Fruit fly (Drosophila melanogaster) whole organism, embryonic: ENCODE measurements around the gene Ice2.

Experiments used
- Abd-B ChIP-seq: fragments of 200-800 bp; sonication (Bioruptor generic); optimal IDR thresholded peaks from 2 replicates; lab custom pipeline; 2018; ENCODE audit warnings: missing biosample characterization, mild to moderate bottlenecking, missing genetic modification characterization, moderate library complexity
- CG1024 ChIP-seq: fragments of 200-800 bp; sonication (Bioruptor generic); IDR thresholded peaks from 2 replicates; pipeline ENCODE4 v1.3.6; 2022; ENCODE audit warnings: missing biosample characterization, missing genetic modification characterization
- CG10267 ChIP-seq: fragments of 200-800 bp; sonication (Bioruptor generic); optimal IDR thresholded peaks from 2 replicates; lab custom pipeline; 2018; ENCODE audit warnings: missing biosample characterization, mild to moderate bottlenecking, missing genetic modification characterization, moderate library complexity
- CG11504 ChIP-seq: fragments of 200-800 bp; sonication (Bioruptor generic); optimal IDR thresholded peaks from 3 replicates; lab custom pipeline; 2019; ENCODE audit warnings: missing biosample characterization, mild to moderate bottlenecking, missing genetic modification characterization, moderate library complexity
- CG11696 ChIP-seq: fragments of 200-800 bp; sonication (Bioruptor generic); IDR thresholded peaks from 2 replicates; pipeline ENCODE4 v1.3.6; 2022; ENCODE audit warnings: missing biosample characterization, missing genetic modification characterization
- CG12071 ChIP-seq: fragments of 200-800 bp; sonication (Bioruptor generic); optimal IDR thresholded peaks from 3 replicates; lab custom pipeline; 2018; ENCODE audit warnings: missing biosample characterization, mild to moderate bottlenecking, missing genetic modification characterization
- CG12219 ChIP-seq: fragments of 200-800 bp; sonication (Bioruptor generic); optimal IDR thresholded peaks from 3 replicates; lab custom pipeline; 2018; ENCODE audit warnings: missing biosample characterization, mild to moderate bottlenecking, missing genetic modification characterization
- CG12942 ChIP-seq: fragments of 200-800 bp; sonication (Bioruptor generic); optimal IDR thresholded peaks from 3 replicates; lab custom pipeline; 2016; ENCODE audit warnings: missing biosample characterization, missing genetic modification characterization
- CG13123 ChIP-seq: fragments of 200-800 bp; sonication (Bioruptor generic); optimal IDR thresholded peaks from 2 replicates; lab custom pipeline; 2016; ENCODE audit warnings: missing biosample characterization, missing genetic modification characterization
- CG14965 ChIP-seq: fragments of 200-800 bp; sonication (Bioruptor generic); optimal IDR thresholded peaks from 2 replicates; lab custom pipeline; 2016; ENCODE audit warnings: missing biosample characterization, missing genetic modification characterization, borderline replicate concordance
- CG15269 ChIP-seq: fragments of 200-800 bp; sonication (Bioruptor generic); optimal IDR thresholded peaks from 2 replicates; lab custom pipeline; 2018; ENCODE audit warnings: missing biosample characterization, mild to moderate bottlenecking, missing genetic modification characterization, moderate library complexity
- CG17186 ChIP-seq: fragments of 200-800 bp; sonication (Bioruptor generic); optimal IDR thresholded peaks from 3 replicates; lab custom pipeline; 2017; ENCODE audit warnings: missing biosample characterization, missing genetic modification reagents, missing genetic modification characterization
- CG17385 ChIP-seq: fragments of 200-800 bp; sonication (Bioruptor generic); optimal IDR thresholded peaks from 3 replicates; lab custom pipeline; 2018; ENCODE audit warnings: missing biosample characterization, mild to moderate bottlenecking, missing genetic modification characterization
- CG18476 ChIP-seq: fragments of 200-800 bp; sonication (Bioruptor generic); optimal IDR thresholded peaks from 2 replicates; lab custom pipeline; 2016; ENCODE audit warnings: missing biosample characterization, mild to moderate bottlenecking, missing genetic modification characterization
- CG32532 ChIP-seq: fragments of 200-800 bp; sonication (Bioruptor generic); IDR thresholded peaks from 2 replicates; pipeline ENCODE4 v1.3.6; 2022; ENCODE audit warnings: missing biosample characterization, missing genetic modification characterization
- CG32772 ChIP-seq: fragments of 200-800 bp; sonication (Bioruptor generic); IDR thresholded peaks from 2 replicates; pipeline ENCODE4 v1.3.6; 2022; ENCODE audit warnings: missing biosample characterization, missing genetic modification characterization
- CG3407 ChIP-seq: fragments of 200-800 bp; sonication (Bioruptor generic); optimal IDR thresholded peaks from 2 replicates; lab custom pipeline; 2018; ENCODE audit warnings: missing biosample characterization, mild to moderate bottlenecking, missing genetic modification characterization
- CG34376 ChIP-seq: fragments of 200-800 bp; sonication (Bioruptor generic); optimal IDR thresholded peaks from 2 replicates; lab custom pipeline; 2018; ENCODE audit warnings: missing biosample characterization, mild to moderate bottlenecking, missing genetic modification characterization
- CG3847 ChIP-seq: fragments of 200-800 bp; sonication (Bioruptor generic); IDR thresholded peaks from 2 replicates; pipeline ENCODE4 v1.3.6; 2022; ENCODE audit warnings: missing biosample characterization, missing genetic modification characterization
- CG42726 ChIP-seq: fragments of 200-800 bp; sonication (Bioruptor generic); IDR thresholded peaks from 2 replicates; pipeline ENCODE4 v1.3.6; 2022; ENCODE audit warnings: missing biosample characterization, missing genetic modification characterization; ENCODE audit not compliant: partially characterized antibody
- CG4404 ChIP-seq: fragments of 200-800 bp; sonication (Bioruptor generic); IDR thresholded peaks from 2 replicates; pipeline ENCODE4 v1.3.6; 2022; ENCODE audit warnings: missing biosample characterization, missing genetic modification characterization
- CG5180 ChIP-seq: fragments of 200-800 bp; sonication (Bioruptor generic); optimal IDR thresholded peaks from 3 replicates; lab custom pipeline; 2017; ENCODE audit warnings: missing biosample characterization, missing genetic modification characterization, mild to moderate bottlenecking, moderate library complexity, missing genetic modification reagents
- CG7745 ChIP-seq: fragments of 200-800 bp; sonication (Bioruptor generic); optimal IDR thresholded peaks from 2 replicates; lab custom pipeline; 2018; ENCODE audit warnings: missing biosample characterization, mild to moderate bottlenecking, missing genetic modification characterization, moderate library complexity
- CG8944 ChIP-seq: fragments of 200-800 bp; sonication (Bioruptor generic); optimal IDR thresholded peaks from 3 replicates; lab custom pipeline; 2016; ENCODE audit warnings: missing biosample characterization, missing genetic modification characterization
- Dip2 ChIP-seq: fragments of 200-800 bp; sonication (Bioruptor generic); IDR thresholded peaks from 2 replicates; pipeline ENCODE4 v1.3.6; 2022; ENCODE audit warnings: missing biosample characterization, missing genetic modification characterization
- Fer3 ChIP-seq: fragments of 200-800 bp; sonication (Bioruptor generic); optimal IDR thresholded peaks from 2 replicates; lab custom pipeline; 2018; ENCODE audit warnings: missing biosample characterization, mild to moderate bottlenecking, missing genetic modification characterization, moderate library complexity
- Kr ChIP-seq: fragments of 200-800 bp; sonication (Bioruptor generic); optimal IDR thresholded peaks from 2 replicates; lab custom pipeline; 2017; ENCODE audit warnings: missing biosample characterization, mild to moderate bottlenecking, missing genetic modification characterization
- MBD-R2 ChIP-seq: fragments of 200-800 bp; sonication (Bioruptor generic); IDR thresholded peaks from 2 replicates; pipeline ENCODE4 v1.3.6; 2022; ENCODE audit warnings: missing biosample characterization, missing genetic modification characterization
- MESR4 ChIP-seq: fragments of 200-800 bp; sonication (Bioruptor generic); optimal IDR thresholded peaks from 2 replicates; lab custom pipeline; 2018; ENCODE audit warnings: missing biosample characterization, mild to moderate bottlenecking, missing genetic modification characterization, moderate library complexity
- NC2α ChIP-seq: fragments of 200-800 bp; sonication (Bioruptor generic); optimal IDR thresholded peaks from 2 replicates; lab custom pipeline; 2016; ENCODE audit warnings: missing biosample characterization, missing genetic modification characterization
- Poxn ChIP-seq: fragments of 200-800 bp; sonication (Bioruptor generic); IDR thresholded peaks from 2 replicates; pipeline ENCODE4 v1.3.6; 2022; ENCODE audit warnings: missing biosample characterization, missing genetic modification characterization
- Tbp ChIP-seq: fragments of >200 bp; optimal IDR thresholded peaks from 2 replicates; lab custom pipeline; 2018; ENCODE audit warnings: missing biosample characterization, missing genetic modification characterization
- abd-A ChIP-seq: fragments of 200-800 bp; sonication (Bioruptor generic); optimal IDR thresholded peaks from 3 replicates; lab custom pipeline; 2019; ENCODE audit warnings: missing biosample characterization, mild to moderate bottlenecking, missing genetic modification characterization, moderate library complexity
- ap ChIP-seq: fragments of 200-800 bp; sonication (Bioruptor generic); IDR thresholded peaks from 2 replicates; pipeline ENCODE4 v1.3.6; 2022; ENCODE audit warnings: missing biosample characterization, missing genetic modification characterization
- bigmax ChIP-seq: fragments of 200-800 bp; sonication (Bioruptor generic); optimal IDR thresholded peaks from 2 replicates; lab custom pipeline; 2018; ENCODE audit warnings: missing biosample characterization, mild to moderate bottlenecking, missing genetic modification characterization
- cg ChIP-seq: fragments of 200-800 bp; sonication (Bioruptor generic); optimal IDR thresholded peaks from 3 replicates; lab custom pipeline; 2019; ENCODE audit warnings: missing biosample characterization, mild to moderate bottlenecking, missing genetic modification characterization, moderate library complexity
- disco-r ChIP-seq: fragments of 200-800 bp; sonication (Bioruptor generic); optimal IDR thresholded peaks from 2 replicates; lab custom pipeline; 2016; ENCODE audit warnings: missing biosample characterization, missing genetic modification characterization
- grau ChIP-seq: fragments of 200-800 bp; optimal IDR thresholded peaks from 3 replicates; lab custom pipeline; 2019; ENCODE audit warnings: missing biosample characterization, mild to moderate bottlenecking, missing genetic modification characterization, moderate library complexity
- gsb-n ChIP-seq: fragments of 200-800 bp; sonication (Bioruptor generic); optimal IDR thresholded peaks from 3 replicates; lab custom pipeline; 2018; ENCODE audit warnings: missing biosample characterization, mild to moderate bottlenecking, missing genetic modification characterization
- gt ChIP-seq: fragments of 200-800 bp; sonication (Bioruptor generic); IDR thresholded peaks from 2 replicates; pipeline ENCODE4 v1.3.6; 2022; ENCODE audit warnings: missing biosample characterization, missing genetic modification characterization
- knrl ChIP-seq: fragments of 200-800 bp; sonication (Bioruptor generic); IDR thresholded peaks from 3 replicates; pipeline ENCODE4 v1.3.6; 2022; ENCODE audit warnings: missing biosample characterization, missing genetic modification characterization; ENCODE audit not compliant: partially characterized antibody
- lab ChIP-seq: fragments of 200-800 bp; sonication (Bioruptor generic); optimal IDR thresholded peaks from 3 replicates; lab custom pipeline; 2017; ENCODE audit warnings: missing biosample characterization, missing genetic modification characterization, mild to moderate bottlenecking, moderate library complexity, missing genetic modification reagents
- luna ChIP-seq: fragments of 200-800 bp; sonication (Bioruptor generic); optimal IDR thresholded peaks from 2 replicates; lab custom pipeline; 2016; ENCODE audit warnings: missing biosample characterization, missing genetic modification characterization
- nerfin-1 ChIP-seq: fragments of 200-800 bp; sonication (Bioruptor generic); optimal IDR thresholded peaks from 3 replicates; lab custom pipeline; 2019; ENCODE audit warnings: missing biosample characterization, mild to moderate bottlenecking, missing genetic modification characterization, moderate library complexity
- pb ChIP-seq: fragments of 200-800 bp; sonication (Bioruptor generic); optimal IDR thresholded peaks from 3 replicates; lab custom pipeline; 2016; ENCODE audit warnings: missing biosample characterization, missing genetic modification characterization
- pnt ChIP-seq: fragments of 200-800 bp; sonication (Bioruptor generic); optimal IDR thresholded peaks from 3 replicates; lab custom pipeline; 2016; ENCODE audit warnings: missing biosample characterization, missing genetic modification characterization
- sens-2 ChIP-seq: fragments of 200-800 bp; sonication (Bioruptor generic); IDR thresholded peaks from 2 replicates; pipeline ENCODE4 v1.3.6; 2022; ENCODE audit warnings: missing biosample characterization, missing genetic modification characterization
- so ChIP-seq: fragments of 200-800 bp; sonication (Bioruptor generic); IDR thresholded peaks from 3 replicates; pipeline ENCODE4 v1.3.6; 2022; ENCODE audit warnings: missing biosample characterization, missing genetic modification characterization
- stwl ChIP-seq: fragments of 200-800 bp; sonication (Bioruptor generic); optimal IDR thresholded peaks from 3 replicates; lab custom pipeline; 2018; ENCODE audit warnings: missing biosample characterization, mild to moderate bottlenecking, missing genetic modification characterization, moderate library complexity
- trem ChIP-seq: fragments of 200-800 bp; optimal IDR thresholded peaks from 3 replicates; lab custom pipeline; 2019; ENCODE audit warnings: missing biosample characterization, mild to moderate bottlenecking, missing genetic modification characterization, moderate library complexity
- twi ChIP-seq: fragments of 200-800 bp; optimal IDR thresholded peaks from 2 replicates; lab custom pipeline; 2019; ENCODE audit warnings: missing biosample characterization, mild to moderate bottlenecking, missing genetic modification characterization, moderate library complexity

Gene Ice2

dm6 chr3R:21096532-21097143 lies 33.4 kb upstream of the Ice2 start (continued):
- TF ChIP-seq CG1024 (GFP tag; lab: Robert Waterston, UW) (no peak), cg (GFP tag; lab: Kevin White, UChicago) (peak; percentile 55), abd-A (tag; lab: Kevin White, UChicago) (no peak), CG12942 (GFP tag; lab: Kevin White, UChicago) (no peak), pnt (GFP tag; lab: Kevin White, UChicago) (no peak), gsb-n (tag; lab: Kevin White, UChicago) (no peak), CG12071 (GFP tag; lab: Kevin White, UChicago) (no peak), CG14965 (no peak), CG32532 (GFP tag; lab: Robert Waterston, UW) (no peak), CG18476 (GFP tag; lab: Kevin White, UChicago) (no peak), Tbp (no peak), CG5180 (GFP tag; lab: Kevin White, UChicago) (no peak), bigmax (GFP tag; lab: Kevin White, UChicago) (no peak), twi (tag; lab: Kevin White, UChicago) (no peak), CG17186 (GFP tag; lab: Kevin White, UChicago) (no peak), knrl (GFP tag; lab: Robert Waterston, UW) (no peak), CG10267 (tag; lab: Kevin White, UChicago) (no peak), CG11696 (GFP tag; lab: Robert Waterston, UW) (no peak), CG13123 (no peak), CG42726 (GFP tag; lab: Robert Waterston, UW) (no peak; the same call in 1 of the 2 replicates), CG32772 (GFP tag; lab: Robert Waterston, UW) (no peak), CG3847 (GFP tag; lab: Robert Waterston, UW) (no peak), so (GFP tag; lab: Robert Waterston, UW) (no peak), lab (GFP tag; lab: Kevin White, UChicago) (no peak), CG17385 (GFP tag; lab: Kevin White, UChicago) (no peak), MESR4 (GFP tag; lab: Kevin White, UChicago) (no peak), pb (no peak), CG8944 (GFP tag; lab: Kevin White, UChicago) (no peak), Poxn (GFP tag; lab: Robert Waterston, UW) (no peak), Kr (GFP tag; lab: Kevin White, UChicago) (no peak), ap (GFP tag; lab: Robert Waterston, UW) (no peak), MBD-R2 (0 out of 2 replicates have a peak, but pooled peaks have one; percentile 10), CG34376 (GFP tag; lab: Kevin White, UChicago) (no peak), Dip2 (GFP tag; lab: Robert Waterston, UW) (no peak), luna (GFP tag; lab: Kevin White, UChicago) (no peak), CG12219 (GFP tag; lab: Kevin White, UChicago) (no peak), NC2α (GFP tag; lab: Kevin White, UChicago) (no peak), nerfin-1 (tag; lab: Kevin White, UChicago) (peak; percentile 30), CG3407 (GFP tag; lab: Kevin White, UChicago) (no peak), Fer3 (tag; lab: Kevin White, UChicago) (no peak), grau (tag; lab: Kevin White, UChicago) (no peak), CG11504 (tag; lab: Kevin White, UChicago) (no peak), trem (tag; lab: Kevin White, UChicago) (no peak), sens-2 (GFP tag; lab: Robert Waterston, UW) (no peak), CG15269 (tag; lab: Kevin White, UChicago) (no peak), CG7745 (tag; lab: Kevin White, UChicago) (no peak), disco-r (GFP tag; lab: Kevin White, UChicago) (no peak), CG4404 (GFP tag; lab: Robert Waterston, UW) (no peak), stwl (tag; lab: Kevin White, UChicago) (no peak), Abd-B (GFP tag; lab: Kevin White, UChicago) (no peak), gt (GFP tag; lab: Robert Waterston, UW) (no peak)
